Fruit fly (Drosophila melanogaster) whole organism, embryonic: ENCODE data around the gene CG5188.

Experiments used
- Aef1 ChIP-seq: fragments of 200-800 bp; sonication (Bioruptor generic); IDR thresholded peaks from 3 replicates; pipeline ENCODE4 v1.3.6; 2022; ENCODE audit warnings: missing biosample characterization, missing genetic modification characterization
- CG10543 ChIP-seq: fragments of 200-800 bp; sonication (Bioruptor generic); optimal IDR thresholded peaks from 3 replicates; lab custom pipeline; 2017; ENCODE audit warnings: missing biosample characterization, mild to moderate bottlenecking, missing genetic modification characterization, moderate library complexity
- CG11504 ChIP-seq: fragments of 200-800 bp; sonication (Bioruptor generic); optimal IDR thresholded peaks from 3 replicates; lab custom pipeline; 2019; ENCODE audit warnings: missing biosample characterization, mild to moderate bottlenecking, missing genetic modification characterization, moderate library complexity
- CG12155 ChIP-seq: fragments of 200-800 bp; sonication (Bioruptor generic); optimal IDR thresholded peaks from 3 replicates; lab custom pipeline; 2016; ENCODE audit warnings: missing biosample characterization, missing genetic modification characterization
- CG13287 ChIP-seq: fragments of 200-800 bp; sonication (Bioruptor generic); IDR thresholded peaks from 2 replicates; pipeline ENCODE4 v1.3.6; 2022; ENCODE audit warnings: missing biosample characterization, missing genetic modification characterization; ENCODE audit not compliant: partially characterized antibody
- CG15696 ChIP-seq: fragments of 200-800 bp; sonication (Bioruptor generic); optimal IDR thresholded peaks from 2 replicates; lab custom pipeline; 2019; ENCODE audit warnings: missing biosample characterization, mild to moderate bottlenecking, missing genetic modification characterization, moderate library complexity
- CG1602 ChIP-seq: fragments of 200-800 bp; sonication (Bioruptor generic); optimal IDR thresholded peaks from 3 replicates; lab custom pipeline; 2016; ENCODE audit warnings: missing biosample characterization, missing genetic modification characterization
- CG17612 ChIP-seq: fragments of 200-800 bp; sonication (Bioruptor generic); IDR thresholded peaks from 2 replicates; pipeline ENCODE4 v1.3.6; 2022; ENCODE audit warnings: missing biosample characterization, missing genetic modification characterization
- CG2120 ChIP-seq: fragments of 200-800 bp; sonication (Bioruptor generic); optimal IDR thresholded peaks from 3 replicates; lab custom pipeline; 2016; ENCODE audit warnings: missing biosample characterization, missing genetic modification characterization
- CG31388 ChIP-seq: fragments of 200-800 bp; sonication (Bioruptor generic); optimal IDR thresholded peaks from 2 replicates; lab custom pipeline; 2016; ENCODE audit warnings: missing biosample characterization, missing genetic modification characterization
- CG32532 ChIP-seq: fragments of 200-800 bp; sonication (Bioruptor generic); IDR thresholded peaks from 2 replicates; pipeline ENCODE4 v1.3.6; 2022; ENCODE audit warnings: missing biosample characterization, missing genetic modification characterization
- CG6254 ChIP-seq: fragments of 200-800 bp; sonication (Bioruptor generic); optimal IDR thresholded peaks from 3 replicates; lab custom pipeline; 2017; ENCODE audit warnings: mild to moderate bottlenecking, missing biosample characterization, missing genetic modification reagents, missing genetic modification characterization
- CG6272 ChIP-seq: fragments of 200-800 bp; sonication (Bioruptor generic); IDR thresholded peaks from 2 replicates; pipeline ENCODE4 v1.3.6; 2022; ENCODE audit warnings: missing biosample characterization, missing genetic modification characterization
- CG6813 ChIP-seq: fragments of 200-800 bp; sonication (Bioruptor generic); optimal IDR thresholded peaks from 2 replicates; lab custom pipeline; 2017; ENCODE audit warnings: missing biosample characterization, missing genetic modification characterization, mild to moderate bottlenecking, moderate library complexity, missing genetic modification reagents
- CG7928 ChIP-seq: fragments of 200-800 bp; sonication (Bioruptor generic); optimal IDR thresholded peaks from 2 replicates; lab custom pipeline; 2017; ENCODE audit warnings: missing biosample characterization, mild to moderate bottlenecking, missing genetic modification characterization
- CG8944 ChIP-seq: fragments of 200-800 bp; sonication (Bioruptor generic); optimal IDR thresholded peaks from 3 replicates; lab custom pipeline; 2016; ENCODE audit warnings: missing biosample characterization, missing genetic modification characterization
- CG9876 ChIP-seq: fragments of 200-800 bp; sonication (Bioruptor generic); optimal IDR thresholded peaks from 2 replicates; lab custom pipeline; 2016; ENCODE audit warnings: missing biosample characterization, missing genetic modification characterization
- HHEX ChIP-seq: fragments of 200-800 bp; sonication (Bioruptor generic); optimal IDR thresholded peaks from 3 replicates; lab custom pipeline; 2017; ENCODE audit warnings: missing biosample characterization, mild to moderate bottlenecking, missing genetic modification characterization, missing genetic modification reagents
- HLH54F ChIP-seq: fragments of 200-800 bp; sonication (Bioruptor generic); optimal IDR thresholded peaks from 3 replicates; lab custom pipeline; 2016; ENCODE audit warnings: missing biosample characterization, missing genetic modification characterization
- HLHmδ ChIP-seq: fragments of 200-800 bp; sonication (Bioruptor generic); optimal IDR thresholded peaks from 2 replicates; lab custom pipeline; 2018; ENCODE audit warnings: missing biosample characterization, mild to moderate bottlenecking, missing genetic modification characterization, moderate library complexity
- Hey ChIP-seq: fragments of 200-800 bp; sonication (Bioruptor generic); optimal IDR thresholded peaks from 3 replicates; lab custom pipeline; 2018; ENCODE audit warnings: missing biosample characterization, mild to moderate bottlenecking, missing genetic modification characterization
- Hr3 ChIP-seq: fragments of 200-800 bp; sonication (Bioruptor generic); optimal IDR thresholded peaks from 3 replicates; lab custom pipeline; 2016; ENCODE audit warnings: missing biosample characterization, missing genetic modification characterization
- MTF-1 ChIP-seq: fragments of 200-800 bp; sonication (Bioruptor generic); optimal IDR thresholded peaks from 2 replicates; lab custom pipeline; 2018; ENCODE audit warnings: missing biosample characterization, mild to moderate bottlenecking, missing genetic modification characterization, borderline replicate concordance
- Mrtf ChIP-seq: fragments of 200-800 bp; sonication (Bioruptor generic); IDR thresholded peaks from 3 replicates; pipeline ENCODE4 v1.3.6; 2022; ENCODE audit warnings: missing biosample characterization, missing genetic modification characterization
- NFAT ChIP-seq: fragments of 200-800 bp; sonication (Bioruptor generic); IDR thresholded peaks from 2 replicates; pipeline ENCODE4 v1.3.6; 2022; ENCODE audit warnings: missing biosample characterization, missing genetic modification characterization
- Nf-YC ChIP-seq: fragments of 200-800 bp; optimal IDR thresholded peaks from 3 replicates; lab custom pipeline; 2019; ENCODE audit warnings: missing biosample characterization, mild to moderate bottlenecking, missing genetic modification characterization, moderate library complexity
- Optix ChIP-seq: fragments of 200-800 bp; sonication (Bioruptor generic); IDR thresholded peaks from 3 replicates; pipeline ENCODE4 v1.3.6; 2022; ENCODE audit warnings: missing biosample characterization, missing genetic modification characterization
- Sin3A ChIP-seq: fragments of >200 bp; optimal IDR thresholded peaks from 2 replicates; lab custom pipeline; 2018
- Sox102F ChIP-seq: fragments of 200-800 bp; sonication (Bioruptor generic); optimal IDR thresholded peaks from 2 replicates; lab custom pipeline; 2018; ENCODE audit warnings: missing biosample characterization, mild to moderate bottlenecking, missing genetic modification characterization, moderate library complexity
- Sry-δ ChIP-seq: fragments of 200-800 bp; sonication (Bioruptor generic); optimal IDR thresholded peaks from 2 replicates; lab custom pipeline; 2016; ENCODE audit warnings: missing biosample characterization, missing genetic modification characterization
- Taf1 ChIP-seq: fragments of 200-800 bp; sonication (Bioruptor generic); IDR thresholded peaks from 2 replicates; pipeline ENCODE4 v1.3.6; 2022; ENCODE audit warnings: missing biosample characterization, missing genetic modification characterization
- Xbp1 ChIP-seq: fragments of 200-800 bp; sonication (Bioruptor generic); optimal IDR thresholded peaks from 3 replicates; lab custom pipeline; 2016; ENCODE audit warnings: missing biosample characterization, mild to moderate bottlenecking, missing genetic modification characterization
- ap ChIP-seq: fragments of 200-800 bp; sonication (Bioruptor generic); IDR thresholded peaks from 2 replicates; pipeline ENCODE4 v1.3.6; 2022; ENCODE audit warnings: missing biosample characterization, missing genetic modification characterization
- az2 ChIP-seq: fragments of 200-800 bp; sonication (Bioruptor generic); optimal IDR thresholded peaks from 3 replicates; lab custom pipeline; 2016; ENCODE audit warnings: missing biosample characterization, missing genetic modification characterization
- cad ChIP-seq: fragments of >200 bp; optimal IDR thresholded peaks from 2 replicates; lab custom pipeline; 2017; ENCODE audit warnings: missing biosample characterization, missing genetic modification characterization
- danr ChIP-seq: fragments of 200-800 bp; sonication (Bioruptor generic); IDR thresholded peaks from 2 replicates; pipeline ENCODE4 v1.3.6; 2022; ENCODE audit warnings: missing biosample characterization, missing genetic modification characterization
- emc ChIP-seq: fragments of 200-800 bp; sonication (Bioruptor generic); optimal IDR thresholded peaks from 2 replicates; lab custom pipeline; 2016; ENCODE audit warnings: missing biosample characterization, missing genetic modification characterization
- eyg ChIP-seq: fragments of 200-800 bp; sonication (Bioruptor generic); optimal IDR thresholded peaks from 3 replicates; lab custom pipeline; 2016; ENCODE audit warnings: missing biosample characterization, missing genetic modification characterization
- fd3F ChIP-seq: fragments of 200-800 bp; sonication (Bioruptor generic); optimal IDR thresholded peaks from 2 replicates; lab custom pipeline; 2018; ENCODE audit warnings: missing biosample characterization, mild to moderate bottlenecking, missing genetic modification characterization, moderate library complexity
- fd64A ChIP-seq: fragments of 200-800 bp; sonication (Bioruptor generic); optimal IDR thresholded peaks from 3 replicates; lab custom pipeline; 2018; ENCODE audit warnings: missing biosample characterization, mild to moderate bottlenecking, missing genetic modification characterization
- fd96Cb ChIP-seq: fragments of 200-800 bp; sonication (Bioruptor generic); optimal IDR thresholded peaks from 2 replicates; lab custom pipeline; 2018; ENCODE audit warnings: missing biosample characterization, mild to moderate bottlenecking, missing genetic modification characterization, moderate library complexity
- gsb ChIP-seq: fragments of 200-800 bp; sonication (Bioruptor generic); IDR thresholded peaks from 2 replicates; pipeline ENCODE4 v1.3.6; 2022; ENCODE audit warnings: missing biosample characterization, missing genetic modification characterization
- kah ChIP-seq: fragments of 200-800 bp; sonication (Bioruptor generic); optimal IDR thresholded peaks from 2 replicates; lab custom pipeline; 2018; ENCODE audit warnings: missing biosample characterization, mild to moderate bottlenecking, missing genetic modification characterization
- lov ChIP-seq, 2 experiments: fragments of 200-800 bp in 1 of 2; fragments of >200 bp in 1 of 2; sonication (Bioruptor generic) in 1 of 2; IDR thresholded peaks in 1 of 2; optimal IDR thresholded peaks in 1 of 2; 2 replicates in 1 of 2; 3 replicates in 1 of 2; pipeline versions ENCODE4 v1.3.6 to Lab custom; 2017 to 2022; ENCODE audit warnings: missing biosample characterization in 1 of 2, missing genetic modification characterization in 1 of 2
- nerfin-2 ChIP-seq: fragments of 200-800 bp; sonication (Bioruptor generic); IDR thresholded peaks from 2 replicates; pipeline ENCODE4 v1.3.6; 2022; ENCODE audit warnings: missing biosample characterization, missing genetic modification characterization; ENCODE audit not compliant: partially characterized antibody
- p53 ChIP-seq: fragments of 200-800 bp; sonication (Bioruptor generic); optimal IDR thresholded peaks from 2 replicates; lab custom pipeline; 2016; ENCODE audit warnings: missing biosample characterization, missing genetic modification characterization
- pita ChIP-seq: fragments of 200-800 bp; sonication (Bioruptor generic); optimal IDR thresholded peaks from 2 replicates; lab custom pipeline; 2017; ENCODE audit warnings: missing biosample characterization, mild to moderate bottlenecking, missing genetic modification characterization
- ro ChIP-seq: fragments of 200-800 bp; sonication (Bioruptor generic); IDR thresholded peaks from 2 replicates; pipeline ENCODE4 v1.3.6; 2022; ENCODE audit warnings: missing biosample characterization, missing genetic modification characterization
- shn ChIP-seq: fragments of 200-800 bp; sonication (Bioruptor generic); optimal IDR thresholded peaks from 3 replicates; lab custom pipeline; 2016; ENCODE audit warnings: missing biosample characterization, missing genetic modification characterization
- stwl ChIP-seq: fragments of 200-800 bp; sonication (Bioruptor generic); optimal IDR thresholded peaks from 3 replicates; lab custom pipeline; 2018; ENCODE audit warnings: missing biosample characterization, mild to moderate bottlenecking, missing genetic modification characterization, moderate library complexity
- toy ChIP-seq: fragments of 200-800 bp; sonication (Bioruptor generic); IDR thresholded peaks from 2 replicates; pipeline ENCODE4 v1.3.6; 2022; ENCODE audit warnings: missing biosample characterization, missing genetic modification characterization
- trh ChIP-seq: fragments of 200-800 bp; sonication (Bioruptor generic); optimal IDR thresholded peaks from 2 replicates; lab custom pipeline; 2016; ENCODE audit warnings: missing biosample characterization, missing genetic modification characterization

Gene CG5188

dm6 chr2L:10435606-10436160 is 7.1 kb downstream of the CG5188 start, which contains the start of the genes TBC1D16 and holn1 (continued):
- TF ChIP-seq lov (optimal IDR thresholded peaks at IDR 0.05; lab: Kevin White, UChicago) (no peak), lov (GFP tag; IDR thresholded peaks at IDR 0.05; lab: Robert Waterston, UW) (no peak), CG2120 (GFP tag; lab: Kevin White, UChicago) (no peak), trh (GFP tag; lab: Kevin White, UChicago) (no peak), shn (GFP tag; lab: Kevin White, UChicago) (no peak), CG15696 (tag; lab: Kevin White, UChicago) (peak; percentile 29), MTF-1 (GFP tag; lab: Kevin White, UChicago) (no peak), Xbp1 (GFP tag; lab: Kevin White, UChicago) (no peak), CG10543 (no peak), p53 (no peak), CG31388 (no peak), CG6813 (GFP tag; lab: Kevin White, UChicago) (no peak), kah (GFP tag; lab: Kevin White, UChicago) (no peak), az2 (no peak), Mrtf (GFP tag; lab: Robert Waterston, UW) (no peak), fd96Cb (tag; lab: Kevin White, UChicago) (no peak), CG12155 (GFP tag; lab: Kevin White, UChicago) (no peak), HLH54F (GFP tag; lab: Kevin White, UChicago) (no peak), Sin3A (lab: Kevin White, UChicago) (no peak), Hey (tag; lab: Kevin White, UChicago) (no peak), toy (GFP tag; lab: Robert Waterston, UW) (no peak), CG6254 (no peak), eyg (GFP tag; lab: Kevin White, UChicago) (no peak), NFAT (GFP tag; lab: Robert Waterston, UW) (no peak), CG17612 (no peak), CG1602 (no peak), cad (no peak), Nf-YC (tag; lab: Kevin White, UChicago) (peak; percentile 13), ro (GFP tag; lab: Robert Waterston, UW) (no peak), emc (no peak), Sox102F (GFP tag; lab: Kevin White, UChicago) (no peak), HLHmδ (GFP tag; lab: Kevin White, UChicago) (no peak), CG32532 (GFP tag; lab: Robert Waterston, UW) (no peak), Hr3 (GFP tag; lab: Kevin White, UChicago) (no peak), CG7928 (GFP tag; lab: Kevin White, UChicago) (no peak), stwl (tag; lab: Kevin White, UChicago) (peak; percentile 44), pita (no peak), fd64A (GFP tag; lab: Kevin White, UChicago) (no peak), CG9876 (GFP tag; lab: Kevin White, UChicago) (no peak), Sry-δ (GFP tag; lab: Kevin White, UChicago) (peak; percentile 62), gsb (GFP tag; lab: Robert Waterston, UW) (no peak), HHEX (GFP tag; lab: Kevin White, UChicago) (no peak), fd3F (GFP tag; lab: Kevin White, UChicago) (no peak), Optix (GFP tag; lab: Robert Waterston, UW) (no peak), CG13287 (GFP tag; lab: Robert Waterston, UW) (peak; percentile 78), ap (GFP tag; lab: Robert Waterston, UW) (no peak), Taf1 (GFP tag; lab: Robert Waterston, UW) (no peak), Aef1 (GFP tag; lab: Robert Waterston, UW) (no peak), CG11504 (no peak), CG6272 (GFP tag; lab: Robert Waterston, UW) (no peak), CG8944 (GFP tag; lab: Kevin White, UChicago) (no peak), nerfin-2 (GFP tag; lab: Robert Waterston, UW) (no peak), danr (no peak)
